Fruit fly (Drosophila melanogaster) whole organism, embryonic: ENCODE results near the gene CG7650.

Experiments
- B-H2 ChIP-seq: fragments of 200-800 bp; sonication (Bioruptor generic); optimal IDR thresholded peaks from 2 replicates; lab custom pipeline; 2018; ENCODE audit warnings: missing biosample characterization, mild to moderate bottlenecking, missing genetic modification characterization
- CG10366 ChIP-seq: fragments of 200-800 bp; sonication (Bioruptor generic); IDR thresholded peaks from 2 replicates; pipeline ENCODE4 v1.3.6; 2022; ENCODE audit warnings: missing biosample characterization, missing genetic modification characterization
- CG10543 ChIP-seq: fragments of 200-800 bp; sonication (Bioruptor generic); optimal IDR thresholded peaks from 3 replicates; lab custom pipeline; 2017; ENCODE audit warnings: missing biosample characterization, mild to moderate bottlenecking, missing genetic modification characterization, moderate library complexity
- CG11456 ChIP-seq: fragments of 200-800 bp; sonication (Bioruptor generic); IDR thresholded peaks from 3 replicates; pipeline ENCODE4 v1.3.6; 2022; ENCODE audit warnings: missing biosample characterization, missing genetic modification characterization
- CG11504 ChIP-seq: fragments of 200-800 bp; sonication (Bioruptor generic); optimal IDR thresholded peaks from 3 replicates; lab custom pipeline; 2019; ENCODE audit warnings: missing biosample characterization, mild to moderate bottlenecking, missing genetic modification characterization, moderate library complexity
- CG12071 ChIP-seq: fragments of 200-800 bp; sonication (Bioruptor generic); optimal IDR thresholded peaks from 3 replicates; lab custom pipeline; 2018; ENCODE audit warnings: missing biosample characterization, mild to moderate bottlenecking, missing genetic modification characterization
- CG14860 ChIP-seq: fragments of 200-800 bp; sonication (Bioruptor generic); IDR thresholded peaks from 3 replicates; pipeline ENCODE4 v1.3.6; 2022; ENCODE audit warnings: missing biosample characterization, missing genetic modification characterization; ENCODE audit not compliant: partially characterized antibody
- CG14965 ChIP-seq: fragments of 200-800 bp; sonication (Bioruptor generic); optimal IDR thresholded peaks from 2 replicates; lab custom pipeline; 2016; ENCODE audit warnings: missing biosample characterization, missing genetic modification characterization, borderline replicate concordance
- CG15479 ChIP-seq: fragments of 200-800 bp; sonication (Bioruptor generic); optimal IDR thresholded peaks from 3 replicates; lab custom pipeline; 2019; ENCODE audit warnings: missing biosample characterization, mild to moderate bottlenecking, missing genetic modification characterization, moderate library complexity
- CG16863 ChIP-seq: fragments of 200-800 bp; sonication (Bioruptor generic); optimal IDR thresholded peaks from 3 replicates; lab custom pipeline; 2016; ENCODE audit warnings: missing biosample characterization, missing genetic modification characterization
- CG17359 ChIP-seq: fragments of 200-800 bp; sonication (Bioruptor generic); optimal IDR thresholded peaks from 3 replicates; lab custom pipeline; 2018; ENCODE audit warnings: missing biosample characterization, mild to moderate bottlenecking, missing genetic modification characterization, moderate library complexity
- CG1832 ChIP-seq: fragments of 200-800 bp; sonication (Bioruptor generic); optimal IDR thresholded peaks from 2 replicates; lab custom pipeline; 2017; ENCODE audit warnings: missing biosample characterization, mild to moderate bottlenecking, missing genetic modification characterization, inconsistent platforms
- CG2712 ChIP-seq: fragments of 200-800 bp; optimal IDR thresholded peaks from 3 replicates; lab custom pipeline; 2019; ENCODE audit warnings: missing biosample characterization, mild to moderate bottlenecking, missing genetic modification characterization, moderate library complexity
- CG3065 ChIP-seq: fragments of 200-800 bp; sonication (Bioruptor generic); optimal IDR thresholded peaks from 2 replicates; lab custom pipeline; 2016; ENCODE audit warnings: missing biosample characterization, missing genetic modification characterization
- CG3281 ChIP-seq: fragments of 200-800 bp; sonication (Bioruptor generic); optimal IDR thresholded peaks from 3 replicates; lab custom pipeline; 2017; ENCODE audit warnings: missing biosample characterization, mild to moderate bottlenecking, missing genetic modification characterization
- CG3407 ChIP-seq: fragments of 200-800 bp; sonication (Bioruptor generic); optimal IDR thresholded peaks from 2 replicates; lab custom pipeline; 2018; ENCODE audit warnings: missing biosample characterization, mild to moderate bottlenecking, missing genetic modification characterization
- CG43689 ChIP-seq: fragments of 200-800 bp; sonication (Bioruptor generic); IDR thresholded peaks from 2 replicates; pipeline ENCODE4 v1.3.6; 2022; ENCODE audit warnings: missing biosample characterization, missing genetic modification characterization
- CG4707 ChIP-seq: fragments of 200-800 bp; sonication (Bioruptor generic); optimal IDR thresholded peaks from 2 replicates; lab custom pipeline; 2018; ENCODE audit warnings: missing biosample characterization, mild to moderate bottlenecking, missing genetic modification characterization, moderate library complexity
- CG7963 ChIP-seq: fragments of 200-800 bp; sonication (Bioruptor generic); IDR thresholded peaks from 3 replicates; pipeline ENCODE4 v1.3.6; 2022; ENCODE audit warnings: missing biosample characterization, missing genetic modification characterization; ENCODE audit not compliant: partially characterized antibody
- CG8765 ChIP-seq: fragments of 200-800 bp; sonication (Bioruptor generic); IDR thresholded peaks from 2 replicates; pipeline ENCODE4 v1.3.6; 2022; ENCODE audit warnings: missing biosample characterization, missing genetic modification characterization
- Chrac-16 ChIP-seq: fragments of 200-800 bp; sonication (Bioruptor generic); optimal IDR thresholded peaks from 3 replicates; lab custom pipeline; 2016; ENCODE audit warnings: missing biosample characterization, missing genetic modification characterization
- D19A ChIP-seq: fragments of 200-800 bp; optimal IDR thresholded peaks from 3 replicates; lab custom pipeline; 2019; ENCODE audit warnings: missing biosample characterization, mild to moderate bottlenecking, missing genetic modification characterization, moderate library complexity
- Dip3 ChIP-seq: fragments of 200-800 bp; sonication (Bioruptor generic); optimal IDR thresholded peaks from 3 replicates; lab custom pipeline; 2016; ENCODE audit warnings: missing biosample characterization, missing genetic modification characterization
- Drgx ChIP-seq: fragments of 200-800 bp; sonication (Bioruptor generic); IDR thresholded peaks from 2 replicates; pipeline ENCODE4 v1.3.6; 2022; ENCODE audit warnings: missing biosample characterization, missing genetic modification characterization
- HLHmδ ChIP-seq: fragments of 200-800 bp; sonication (Bioruptor generic); optimal IDR thresholded peaks from 2 replicates; lab custom pipeline; 2018; ENCODE audit warnings: missing biosample characterization, mild to moderate bottlenecking, missing genetic modification characterization, moderate library complexity
- Hr51 ChIP-seq, 2 experiments: fragments of 200-800 bp; sonication (Bioruptor generic); optimal IDR thresholded peaks; 2 replicates in 1 of 2; 3 replicates in 1 of 2; lab custom pipeline; 2016 to 2018; ENCODE audit warnings: missing biosample characterization in 2 of 2, missing genetic modification characterization in 2 of 2, mild to moderate bottlenecking in 1 of 2, moderate library complexity in 1 of 2
- Hr78 ChIP-seq, 2 experiments: fragments of 200-800 bp in 1 of 2; fragments of >200 bp in 1 of 2; sonication (Bioruptor generic) in 1 of 2; optimal IDR thresholded peaks; 2 replicates each; lab custom pipeline; 2017 to 2019; ENCODE audit warnings: missing biosample characterization in 2 of 2, missing genetic modification characterization in 2 of 2, mild to moderate bottlenecking in 1 of 2, moderate library complexity in 1 of 2
- Lim3 ChIP-seq: fragments of 200-800 bp; sonication (Bioruptor generic); IDR thresholded peaks from 2 replicates; pipeline ENCODE4 v1.3.6; 2022; ENCODE audit warnings: missing biosample characterization, missing genetic modification characterization
- Mrtf ChIP-seq: fragments of 200-800 bp; sonication (Bioruptor generic); IDR thresholded peaks from 3 replicates; pipeline ENCODE4 v1.3.6; 2022; ENCODE audit warnings: missing biosample characterization, missing genetic modification characterization
- Sry-β ChIP-seq: fragments of 200-800 bp; sonication (Bioruptor generic); optimal IDR thresholded peaks from 2 replicates; lab custom pipeline; 2018; ENCODE audit warnings: missing biosample characterization, mild to moderate bottlenecking, missing genetic modification characterization, moderate library complexity
- Tbp ChIP-seq: fragments of >200 bp; optimal IDR thresholded peaks from 2 replicates; lab custom pipeline; 2018; ENCODE audit warnings: missing biosample characterization, missing genetic modification characterization
- Vsx1 ChIP-seq: fragments of 200-800 bp; sonication (Bioruptor generic); optimal IDR thresholded peaks from 2 replicates; lab custom pipeline; 2017; ENCODE audit warnings: missing biosample characterization, mild to moderate bottlenecking, missing genetic modification characterization, missing genetic modification reagents
- ab ChIP-seq: fragments of 200-800 bp; sonication (Bioruptor generic); optimal IDR thresholded peaks from 2 replicates; lab custom pipeline; 2016; ENCODE audit warnings: missing biosample characterization, missing genetic modification characterization
- amos ChIP-seq: fragments of 200-800 bp; sonication (Bioruptor generic); IDR thresholded peaks from 2 replicates; pipeline ENCODE4 v1.3.6; 2022; ENCODE audit warnings: missing biosample characterization, missing genetic modification characterization; ENCODE audit not compliant: partially characterized antibody
- aop ChIP-seq: fragments of 200-800 bp; sonication (Bioruptor generic); IDR thresholded peaks from 2 replicates; pipeline ENCODE4 v1.3.6; 2022; ENCODE audit warnings: missing biosample characterization, missing genetic modification characterization
- bigmax ChIP-seq: fragments of 200-800 bp; sonication (Bioruptor generic); optimal IDR thresholded peaks from 2 replicates; lab custom pipeline; 2018; ENCODE audit warnings: missing biosample characterization, mild to moderate bottlenecking, missing genetic modification characterization
- da ChIP-seq: fragments of 200-800 bp; sonication (Bioruptor generic); optimal IDR thresholded peaks from 2 replicates; lab custom pipeline; 2016; ENCODE audit warnings: missing biosample characterization, missing genetic modification characterization
- en ChIP-seq: fragments of 200-800 bp; sonication (Bioruptor generic); optimal IDR thresholded peaks from 2 replicates; lab custom pipeline; 2016; ENCODE audit warnings: missing biosample characterization, missing genetic modification characterization
- fu2 ChIP-seq: fragments of 200-800 bp; sonication (Bioruptor generic); optimal IDR thresholded peaks from 2 replicates; lab custom pipeline; 2016; ENCODE audit warnings: missing biosample characterization, missing genetic modification characterization
- ham ChIP-seq: fragments of 200-800 bp; sonication (Bioruptor generic); IDR thresholded peaks from 2 replicates; pipeline ENCODE4 v1.3.6; 2022; ENCODE audit warnings: missing biosample characterization, missing genetic modification characterization
- nau ChIP-seq: fragments of 200-800 bp; sonication (Bioruptor generic); optimal IDR thresholded peaks from 3 replicates; lab custom pipeline; 2017; ENCODE audit warnings: missing biosample characterization, mild to moderate bottlenecking, missing genetic modification characterization, missing genetic modification reagents
- nerfin-1 ChIP-seq: fragments of 200-800 bp; sonication (Bioruptor generic); optimal IDR thresholded peaks from 3 replicates; lab custom pipeline; 2019; ENCODE audit warnings: missing biosample characterization, mild to moderate bottlenecking, missing genetic modification characterization, moderate library complexity
- pan ChIP-seq, 4 experiments: fragments of >200 bp in 3 of 4; fragments of 200-800 bp in 1 of 4; sonication (Bioruptor generic) in 1 of 4; optimal IDR thresholded peaks in 3 of 4; IDR thresholded peaks in 1 of 4; 2 replicates each; pipeline versions ENCODE4 v1.3.6 to Lab custom; 2017 to 2022; ENCODE audit warnings: missing biosample characterization in 2 of 4, missing genetic modification characterization in 2 of 4, mixed read lengths in 1 of 4
- pros ChIP-seq: fragments of 200-800 bp; sonication (Bioruptor generic); optimal IDR thresholded peaks from 3 replicates; lab custom pipeline; 2019; ENCODE audit warnings: missing biosample characterization, mild to moderate bottlenecking, missing genetic modification characterization, moderate library complexity
- row ChIP-seq: fragments of 200-800 bp; sonication (Bioruptor generic); IDR thresholded peaks from 3 replicates; pipeline ENCODE4 v1.3.6; 2022; ENCODE audit warnings: missing biosample characterization, missing genetic modification characterization
- slp2 ChIP-seq: fragments of 200-800 bp; sonication (Bioruptor generic); optimal IDR thresholded peaks from 2 replicates; lab custom pipeline; 2016; ENCODE audit warnings: missing biosample characterization, missing genetic modification characterization
- tna ChIP-seq: fragments of 200-800 bp; sonication (Bioruptor generic); IDR thresholded peaks from 2 replicates; pipeline ENCODE4 v1.3.6; 2022; ENCODE audit warnings: missing biosample characterization, missing genetic modification characterization; ENCODE audit not compliant: partially characterized antibody
- wor ChIP-seq: fragments of 200-800 bp; sonication (Bioruptor generic); IDR thresholded peaks from 2 replicates; pipeline ENCODE4 v1.3.6; 2022; ENCODE audit warnings: missing biosample characterization, missing genetic modification characterization
- zfh2 ChIP-seq: fragments of 200-800 bp; sonication (Bioruptor generic); optimal IDR thresholded peaks from 2 replicates; lab custom pipeline; 2016; ENCODE audit warnings: missing biosample characterization, missing genetic modification characterization

CG7650 gene

dm6 chr3L:15595175-15595724 is 14.9 kb downstream of the CG7650 start (continued):
- TF ChIP-seq bigmax (GFP tag; lab: Kevin White, UChicago) (no peak), nerfin-1 (tag; lab: Kevin White, UChicago) (no peak), Drgx (GFP tag; lab: Robert Waterston, UW) (no peak), da (GFP tag; lab: Kevin White, UChicago) (no peak), slp2 (GFP tag; lab: Kevin White, UChicago) (no peak), ab (GFP tag; lab: Kevin White, UChicago) (no peak), pros (no peak), Tbp (GFP tag; lab: Kevin White, UChicago) (no peak), CG16863 (GFP tag; lab: Kevin White, UChicago) (peak; percentile 15), Sry-β (GFP tag; lab: Kevin White, UChicago) (no peak), fu2 (GFP tag; lab: Kevin White, UChicago) (no peak), CG4707 (no peak), Lim3 (GFP tag; lab: Robert Waterston, UW) (no peak), ham (GFP tag; lab: Robert Waterston, UW) (no peak), CG14860 (no peak), HLHmδ (GFP tag; lab: Kevin White, UChicago) (no peak), Chrac-16 (GFP tag; lab: Kevin White, UChicago) (no peak), CG11456 (GFP tag; lab: Robert Waterston, UW) (no peak), nau (no peak), Dip3 (GFP tag; lab: Kevin White, UChicago) (no peak), zfh2 (GFP tag; lab: Kevin White, UChicago) (no peak), row (peak; percentile 52; the same call in 2 of the 3 replicates), CG3065 (GFP tag; lab: Kevin White, UChicago) (no peak), CG10543 (GFP tag; lab: Kevin White, UChicago) (no peak), Mrtf (GFP tag; lab: Robert Waterston, UW) (no peak), CG17359 (tag; lab: Kevin White, UChicago) (no peak), CG15479 (GFP tag; lab: Kevin White, UChicago) (peak; percentile 63), CG3407 (GFP tag; lab: Kevin White, UChicago) (no peak), CG11504 (tag; lab: Kevin White, UChicago) (peak; percentile 24), D19A (tag; lab: Kevin White, UChicago) (peak; percentile 52), CG12071 (GFP tag; lab: Kevin White, UChicago) (no peak), Vsx1 (GFP tag; lab: Kevin White, UChicago) (no peak), CG7963 (GFP tag; lab: Robert Waterston, UW) (no peak), CG3281 (GFP tag; lab: Kevin White, UChicago) (no peak), pan (optimal IDR thresholded peaks at IDR 0.05; lab: Kevin White, UChicago) (no peak), pan (GFP tag; optimal IDR thresholded peaks at IDR 0.05 in 1 of 2, IDR thresholded peaks at IDR 0.05 in 1 of 2) (no peak), CG14965 (no peak), aop (GFP tag; lab: Robert Waterston, UW) (no peak), wor (GFP tag; lab: Robert Waterston, UW) (no peak), CG10366 (GFP tag; lab: Robert Waterston, UW) (peak; percentile 9; the same call in 1 of the 2 replicates), Hr78 (GFP tag; optimal IDR thresholded peaks at IDR 0.05; lab: Kevin White, UChicago) (peak in 1 of 2 experiments; percentile 17), en (GFP tag; lab: Kevin White, UChicago) (no peak), CG43689 (GFP tag; lab: Robert Waterston, UW) (no peak), B-H2 (GFP tag; lab: Kevin White, UChicago) (no peak), Hr51 (GFP tag; optimal IDR thresholded peaks at IDR 0.05; lab: Kevin White, UChicago) (peak in 1 of 2 experiments; percentile 29), CG8765 (GFP tag; lab: Robert Waterston, UW) (no peak), CG1832 (GFP tag; lab: Kevin White, UChicago) (no peak), CG2712 (tag; lab: Kevin White, UChicago) (no peak), tna (GFP tag; lab: Robert Waterston, UW) (no peak), amos (GFP tag; lab: Robert Waterston, UW) (no peak)
